Worm (Caenorhabditis elegans) whole organism, L4 larva: Measurements from ENCODE around the gene C53A5.16.

Source experiments
- aly-2 ChIP-seq: sonication (generic microtip); optimal IDR thresholded peaks from 2 replicates; lab custom pipeline; 2018; ENCODE audit warnings: missing biosample characterization, missing genetic modification characterization
- egl-27 ChIP-seq: sonication (generic microtip); optimal IDR thresholded peaks from 3 replicates; lab custom pipeline; 2017; ENCODE audit warnings: missing biosample characterization, missing genetic modification reagents, missing genetic modification characterization
- fkh-10 ChIP-seq: fragments of 150-350 bp; optimal IDR thresholded peaks from 2 replicates; lab custom pipeline; 2014; ENCODE audit warnings: missing biosample characterization, missing genetic modification reagents, missing genetic modification characterization
- mdt-29 ChIP-seq: fragments of 200-800 bp; sonication (Bioruptor generic); IDR thresholded peaks from 2 replicates; pipeline ENCODE4 v1.3.6; 2022; ENCODE audit warnings: missing genetic modification reagents, missing genetic modification characterization, missing compliant biosample characterization
- nhr-77 ChIP-seq: fragments of 150-350 bp; optimal IDR thresholded peaks from 2 replicates; lab custom pipeline; 2014; ENCODE audit warnings: missing biosample characterization, missing genetic modification characterization
- snpc-4 ChIP-seq: fragments of 150-350 bp; optimal IDR thresholded peaks from 2 replicates; lab custom pipeline; 2014; ENCODE audit warnings: missing biosample characterization, missing genetic modification characterization
- unc-62 ChIP-seq, 3 experiments: fragments of 150-350 bp in 1 of 3; sonication (generic microtip); optimal IDR thresholded peaks in 2 of 3; peaks in 1 of 3; 1 replicate in 1 of 3; 2 replicates in 2 of 3; lab custom pipeline; 2014 to 2017; ENCODE audit warnings: missing biosample characterization in 3 of 3, missing genetic modification characterization in 3 of 3, missing genetic modification reagents in 3 of 3, missing genotype in 1 of 3

DNA sequence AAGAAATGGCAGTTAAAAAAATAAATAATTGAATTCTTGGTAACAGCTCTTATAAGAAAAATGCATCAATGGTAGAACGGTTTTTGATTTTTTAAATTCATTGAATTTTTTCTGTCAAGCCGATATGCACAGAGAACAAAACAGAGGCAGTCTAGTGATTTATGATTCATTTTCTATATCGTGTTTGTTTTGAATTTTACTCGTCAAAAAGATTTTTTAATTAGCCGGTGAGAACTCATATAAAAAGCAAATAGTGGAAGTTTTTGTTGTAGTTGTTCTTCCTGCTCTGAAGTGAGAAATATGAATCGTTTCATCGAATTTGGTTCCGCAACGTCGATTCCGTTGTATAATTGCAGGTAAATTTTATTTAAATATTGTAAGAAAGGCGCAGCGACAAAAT, 36.9 kb upstream of the C53A5.16 start, which contains the start of gene srt-32:
- TF ChIP-seq mdt-29 (GFP tag; lab: Robert Waterston, UW), result no peak
- no peak for TF ChIP-seq fkh-10 (GFP tag; lab: Kevin White, UChicago)
- TF ChIP-seq snpc-4 (tag; lab: Kevin White, UChicago), result no peak
- no peak for TF ChIP-seq aly-2 (tag; lab: Kevin White, UChicago)
- no peak for TF ChIP-seq egl-27
- TF ChIP-seq unc-62 (GFP tag; optimal IDR thresholded peaks at IDR 0.05 in 1 of 2; lab: Kevin White, UChicago), result no peak
- no peak for TF ChIP-seq unc-62 (tag; optimal IDR thresholded peaks at IDR 0.05; lab: Kevin White, UChicago)
- TF ChIP-seq nhr-77 (tag; lab: Kevin White, UChicago), result no peak
